Fruit fly (Drosophila melanogaster) whole organism, prepupa: Measurements from ENCODE around the gene CG17568.

Experiments used
- CG15336 ChIP-seq: fragments of 200-800 bp; sonication (Bioruptor generic); IDR thresholded peaks from 2 replicates; pipeline ENCODE4 v1.3.6; 2022; ENCODE audit warnings: missing biosample characterization, missing genetic modification characterization
- CG6163 ChIP-seq: fragments of 200-800 bp; sonication (Bioruptor generic); IDR thresholded peaks from 3 replicates; pipeline ENCODE4 v1.3.6; 2022; ENCODE audit warnings: missing biosample characterization, missing genetic modification characterization
- Eip93F ChIP-seq: fragments of 200-800 bp; sonication (Bioruptor generic); optimal IDR thresholded peaks from 2 replicates; lab custom pipeline; 2016; ENCODE audit warnings: missing biosample characterization, mild to moderate bottlenecking, missing genetic modification characterization
- Hr4 ChIP-seq: fragments of 200-800 bp; sonication (Bioruptor generic); optimal IDR thresholded peaks from 3 replicates; lab custom pipeline; 2016; ENCODE audit warnings: missing biosample characterization, missing genetic modification characterization
- Sox102F ChIP-seq: fragments of 200-800 bp; sonication (Bioruptor generic); optimal IDR thresholded peaks from 2 replicates; lab custom pipeline; 2016; ENCODE audit warnings: missing biosample characterization, mild to moderate bottlenecking, missing genetic modification characterization
- Sox14 ChIP-seq: fragments of 200-800 bp; sonication (Bioruptor generic); optimal IDR thresholded peaks from 3 replicates; lab custom pipeline; 2016; ENCODE audit warnings: missing biosample characterization, missing genetic modification characterization
- achi ChIP-seq: fragments of 200-800 bp; sonication (Bioruptor generic); optimal IDR thresholded peaks from 3 replicates; lab custom pipeline; 2016; ENCODE audit warnings: missing biosample characterization, missing genetic modification characterization
- dsx ChIP-seq: fragments of 200-800 bp; optimal IDR thresholded peaks from 3 replicates; lab custom pipeline; 2019; ENCODE audit warnings: missing biosample characterization, mild to moderate bottlenecking, missing genetic modification characterization, moderate library complexity; ENCODE audit not compliant: poor library complexity, severe bottlenecking
- lz ChIP-seq: fragments of 200-800 bp; sonication (Bioruptor generic); optimal IDR thresholded peaks from 3 replicates; lab custom pipeline; 2016; ENCODE audit warnings: missing biosample characterization, missing genetic modification characterization

- TF ChIP-seq CG15336 (GFP tag; lab: Robert Waterston, UW): no peak
- no peak for TF ChIP-seq CG6163 (GFP tag; lab: Robert Waterston, UW)
- no peak for TF ChIP-seq Eip93F
- TF ChIP-seq Sox14: no peak
- no peak for TF ChIP-seq achi (GFP tag; lab: Kevin White, UChicago)
- no peak for TF ChIP-seq dsx (GFP tag; lab: Kevin White, UChicago)
- TF ChIP-seq Hr4: no peak
- no peak for TF ChIP-seq Sox102F (GFP tag; lab: Kevin White, UChicago)
- no peak for TF ChIP-seq lz
Observed at dm6 chr2L:19182710-19183109, 1.2 kb upstream of the CG17568 start, which contains the start of gene CG42688.
